Fruit fly (Drosophila melanogaster) whole organism, embryonic: Measurements from ENCODE around the gene ck.

Experiments
- Atf3 ChIP-seq: fragments of 200-800 bp; sonication (Bioruptor generic); optimal IDR thresholded peaks from 3 replicates; lab custom pipeline; 2016; ENCODE audit warnings: missing biosample characterization, missing genetic modification characterization
- BEAF-32 ChIP-seq: fragments of 200-800 bp; sonication (Bioruptor generic); optimal IDR thresholded peaks from 3 replicates; lab custom pipeline; 2017; ENCODE audit warnings: missing biosample characterization, missing genetic modification characterization, mild to moderate bottlenecking, moderate library complexity, missing genetic modification reagents
- BtbVII ChIP-seq: fragments of 200-800 bp; sonication (Bioruptor generic); optimal IDR thresholded peaks from 3 replicates; lab custom pipeline; 2017; ENCODE audit warnings: missing biosample characterization, mild to moderate bottlenecking, missing genetic modification characterization
- CG10267 ChIP-seq: fragments of 200-800 bp; sonication (Bioruptor generic); optimal IDR thresholded peaks from 2 replicates; lab custom pipeline; 2018; ENCODE audit warnings: missing biosample characterization, mild to moderate bottlenecking, missing genetic modification characterization, moderate library complexity
- CG10543 ChIP-seq: fragments of 200-800 bp; sonication (Bioruptor generic); optimal IDR thresholded peaks from 3 replicates; lab custom pipeline; 2017; ENCODE audit warnings: missing biosample characterization, mild to moderate bottlenecking, missing genetic modification characterization, moderate library complexity
- CG10565 ChIP-seq: fragments of 200-800 bp; sonication (Bioruptor generic); optimal IDR thresholded peaks from 3 replicates; lab custom pipeline; 2016; ENCODE audit warnings: missing biosample characterization, mild to moderate bottlenecking, missing genetic modification characterization
- CG12299 ChIP-seq: fragments of 200-800 bp; sonication (Bioruptor generic); optimal IDR thresholded peaks from 2 replicates; lab custom pipeline; 2018; ENCODE audit warnings: missing biosample characterization, mild to moderate bottlenecking, missing genetic modification characterization
- CG15601 ChIP-seq: fragments of 200-800 bp; sonication (Bioruptor generic); optimal IDR thresholded peaks from 3 replicates; lab custom pipeline; 2019; ENCODE audit warnings: missing biosample characterization, mild to moderate bottlenecking, missing genetic modification characterization, moderate library complexity
- CG15696 ChIP-seq: fragments of 200-800 bp; sonication (Bioruptor generic); optimal IDR thresholded peaks from 2 replicates; lab custom pipeline; 2019; ENCODE audit warnings: missing biosample characterization, mild to moderate bottlenecking, missing genetic modification characterization, moderate library complexity
- CG1647 ChIP-seq: fragments of 200-800 bp; sonication (Bioruptor generic); optimal IDR thresholded peaks from 3 replicates; lab custom pipeline; 2016; ENCODE audit warnings: missing biosample characterization, missing genetic modification characterization
- CG1792 ChIP-seq: fragments of 200-800 bp; sonication (Bioruptor generic); optimal IDR thresholded peaks from 2 replicates; lab custom pipeline; 2016; ENCODE audit warnings: missing biosample characterization, missing genetic modification characterization
- CG18476 ChIP-seq: fragments of 200-800 bp; sonication (Bioruptor generic); optimal IDR thresholded peaks from 2 replicates; lab custom pipeline; 2016; ENCODE audit warnings: missing biosample characterization, mild to moderate bottlenecking, missing genetic modification characterization
- CG2129 ChIP-seq: fragments of 200-800 bp; sonication (Bioruptor generic); IDR thresholded peaks from 2 replicates; pipeline ENCODE4 v1.3.6; 2022; ENCODE audit warnings: missing biosample characterization, missing genetic modification characterization; ENCODE audit not compliant: partially characterized antibody
- CG30431 ChIP-seq: fragments of 200-800 bp; sonication (Bioruptor generic); optimal IDR thresholded peaks from 2 replicates; lab custom pipeline; 2017; ENCODE audit warnings: missing biosample characterization, missing genetic modification characterization
- CG33213 ChIP-seq: fragments of 200-800 bp; sonication (Bioruptor generic); optimal IDR thresholded peaks from 3 replicates; lab custom pipeline; 2016; ENCODE audit warnings: missing biosample characterization, missing genetic modification characterization
- CG3847 ChIP-seq: fragments of 200-800 bp; sonication (Bioruptor generic); IDR thresholded peaks from 2 replicates; pipeline ENCODE4 v1.3.6; 2022; ENCODE audit warnings: missing biosample characterization, missing genetic modification characterization
- CG5180 ChIP-seq: fragments of 200-800 bp; sonication (Bioruptor generic); optimal IDR thresholded peaks from 3 replicates; lab custom pipeline; 2017; ENCODE audit warnings: missing biosample characterization, missing genetic modification characterization, mild to moderate bottlenecking, moderate library complexity, missing genetic modification reagents
- CG5245 ChIP-seq: fragments of 200-800 bp; sonication (Bioruptor generic); optimal IDR thresholded peaks from 3 replicates; lab custom pipeline; 2016; ENCODE audit warnings: missing biosample characterization, missing genetic modification characterization
- CG6683 ChIP-seq: fragments of 200-800 bp; sonication (Bioruptor generic); optimal IDR thresholded peaks from 2 replicates; lab custom pipeline; 2017; ENCODE audit warnings: missing biosample characterization, mild to moderate bottlenecking, missing genetic modification characterization, missing genetic modification reagents
- CG8290 ChIP-seq, 3 experiments: fragments of 200-800 bp; sonication (Bioruptor generic); optimal IDR thresholded peaks; 2 replicates each; lab custom pipeline; 2016 to 2019; ENCODE audit warnings: missing biosample characterization in 3 of 3, missing genetic modification characterization in 3 of 3, mild to moderate bottlenecking in 2 of 3, moderate library complexity in 1 of 3
- CG8388 ChIP-seq: fragments of 200-800 bp; sonication (Bioruptor generic); optimal IDR thresholded peaks from 2 replicates; lab custom pipeline; 2019; ENCODE audit warnings: missing biosample characterization, mild to moderate bottlenecking, missing genetic modification characterization, moderate library complexity
- D19B ChIP-seq: fragments of 200-800 bp; sonication (Bioruptor generic); optimal IDR thresholded peaks from 2 replicates; lab custom pipeline; 2017; ENCODE audit warnings: missing biosample characterization, mild to moderate bottlenecking, missing genetic modification characterization
- Drgx ChIP-seq: fragments of 200-800 bp; sonication (Bioruptor generic); IDR thresholded peaks from 2 replicates; pipeline ENCODE4 v1.3.6; 2022; ENCODE audit warnings: missing biosample characterization, missing genetic modification characterization
- Eip74EF ChIP-seq, 2 experiments: fragments of 200-800 bp in 1 of 2; fragments of >200 bp in 1 of 2; sonication (Bioruptor generic) in 1 of 2; optimal IDR thresholded peaks; 2 replicates each; lab custom pipeline; 2017 to 2019; ENCODE audit warnings: missing biosample characterization in 2 of 2, missing genetic modification characterization in 2 of 2, mild to moderate bottlenecking in 1 of 2, moderate library complexity in 1 of 2
- Fer2 ChIP-seq: fragments of 200-800 bp; sonication (Bioruptor generic); optimal IDR thresholded peaks from 2 replicates; lab custom pipeline; 2018; ENCODE audit warnings: missing biosample characterization, mild to moderate bottlenecking, missing genetic modification characterization, moderate library complexity
- Lhr ChIP-seq: fragments of 200-800 bp; sonication (Bioruptor generic); optimal IDR thresholded peaks from 3 replicates; lab custom pipeline; 2017; ENCODE audit warnings: mild to moderate bottlenecking, missing biosample characterization, missing genetic modification reagents, missing genetic modification characterization
- Meics ChIP-seq: fragments of 200-800 bp; sonication (Bioruptor generic); optimal IDR thresholded peaks from 2 replicates; lab custom pipeline; 2017; ENCODE audit warnings: missing biosample characterization, mild to moderate bottlenecking, missing genetic modification characterization
- NC2α ChIP-seq: fragments of 200-800 bp; sonication (Bioruptor generic); optimal IDR thresholded peaks from 2 replicates; lab custom pipeline; 2016; ENCODE audit warnings: missing biosample characterization, missing genetic modification characterization
- Oli ChIP-seq: fragments of 200-800 bp; sonication (Bioruptor generic); optimal IDR thresholded peaks from 2 replicates; lab custom pipeline; 2018; ENCODE audit warnings: missing biosample characterization, mild to moderate bottlenecking, missing genetic modification characterization, moderate library complexity
- Ravus ChIP-seq: fragments of 200-800 bp; sonication (Bioruptor generic); IDR thresholded peaks from 2 replicates; pipeline ENCODE4 v1.3.6; 2022; ENCODE audit warnings: missing biosample characterization, missing genetic modification characterization
- ato ChIP-seq: fragments of 200-800 bp; sonication (Bioruptor generic); IDR thresholded peaks from 2 replicates; pipeline ENCODE4 v1.3.6; 2022; ENCODE audit warnings: missing biosample characterization, missing genetic modification characterization; ENCODE audit not compliant: partially characterized antibody
- chinmo ChIP-seq: fragments of 200-800 bp; sonication (Bioruptor generic); IDR thresholded peaks from 4 replicates; pipeline ENCODE4 v1.3.6; 2022; ENCODE audit warnings: missing biosample characterization, missing genetic modification characterization; ENCODE audit not compliant: partially characterized antibody
- chm ChIP-seq: fragments of 200-800 bp; sonication (Bioruptor generic); IDR thresholded peaks from 2 replicates; pipeline ENCODE4 v1.3.6; 2022; ENCODE audit warnings: missing biosample characterization, missing genetic modification characterization
- kah ChIP-seq: fragments of 200-800 bp; sonication (Bioruptor generic); optimal IDR thresholded peaks from 2 replicates; lab custom pipeline; 2018; ENCODE audit warnings: missing biosample characterization, mild to moderate bottlenecking, missing genetic modification characterization
- lov ChIP-seq, 2 experiments: fragments of 200-800 bp in 1 of 2; fragments of >200 bp in 1 of 2; sonication (Bioruptor generic) in 1 of 2; IDR thresholded peaks in 1 of 2; optimal IDR thresholded peaks in 1 of 2; 2 replicates in 1 of 2; 3 replicates in 1 of 2; pipeline versions ENCODE4 v1.3.6 to Lab custom; 2017 to 2022; ENCODE audit warnings: missing biosample characterization in 1 of 2, missing genetic modification characterization in 1 of 2
- mam ChIP-seq: fragments of 200-800 bp; sonication (Bioruptor generic); optimal IDR thresholded peaks from 3 replicates; lab custom pipeline; 2016; ENCODE audit warnings: missing biosample characterization, missing genetic modification characterization
- mirr ChIP-seq: fragments of 200-800 bp; sonication (Bioruptor generic); optimal IDR thresholded peaks from 3 replicates; lab custom pipeline; 2018; ENCODE audit warnings: missing biosample characterization, mild to moderate bottlenecking, missing genetic modification characterization
- mld ChIP-seq: fragments of 200-800 bp; sonication (Bioruptor generic); IDR thresholded peaks from 3 replicates; pipeline ENCODE4 v1.3.6; 2022; ENCODE audit warnings: missing biosample characterization, missing genetic modification characterization; ENCODE audit not compliant: partially characterized antibody
- oc ChIP-seq: fragments of 200-800 bp; sonication (Bioruptor generic); optimal IDR thresholded peaks from 2 replicates; lab custom pipeline; 2018; ENCODE audit warnings: missing biosample characterization, mild to moderate bottlenecking, missing genetic modification characterization, moderate library complexity
- onecut ChIP-seq: fragments of 200-800 bp; sonication (Bioruptor generic); IDR thresholded peaks from 2 replicates; pipeline ENCODE4 v1.3.6; 2022; ENCODE audit warnings: missing biosample characterization, missing genetic modification characterization
- phol ChIP-seq: fragments of 200-800 bp; sonication (Bioruptor generic); optimal IDR thresholded peaks from 3 replicates; lab custom pipeline; 2018; ENCODE audit warnings: missing biosample characterization, mild to moderate bottlenecking, missing genetic modification characterization, moderate library complexity
- seq ChIP-seq: fragments of 200-800 bp; sonication (Bioruptor generic); IDR thresholded peaks from 2 replicates; pipeline ENCODE4 v1.3.6; 2022; ENCODE audit warnings: missing biosample characterization, missing genetic modification characterization
- slou ChIP-seq: fragments of 200-800 bp; sonication (Bioruptor generic); optimal IDR thresholded peaks from 3 replicates; lab custom pipeline; 2016; ENCODE audit warnings: missing biosample characterization, missing genetic modification characterization
- wdn ChIP-seq: fragments of 200-800 bp; sonication (Bioruptor generic); IDR thresholded peaks from 2 replicates; pipeline ENCODE4 v1.3.6; 2022; ENCODE audit warnings: missing biosample characterization, missing genetic modification characterization
- wor ChIP-seq: fragments of 200-800 bp; sonication (Bioruptor generic); IDR thresholded peaks from 2 replicates; pipeline ENCODE4 v1.3.6; 2022; ENCODE audit warnings: missing biosample characterization, missing genetic modification characterization
- z ChIP-seq: fragments of 200-800 bp; sonication (Bioruptor generic); IDR thresholded peaks from 3 replicates; pipeline ENCODE4 v1.3.6; 2022; ENCODE audit warnings: missing biosample characterization, missing genetic modification characterization

The ck gene

DNA sequence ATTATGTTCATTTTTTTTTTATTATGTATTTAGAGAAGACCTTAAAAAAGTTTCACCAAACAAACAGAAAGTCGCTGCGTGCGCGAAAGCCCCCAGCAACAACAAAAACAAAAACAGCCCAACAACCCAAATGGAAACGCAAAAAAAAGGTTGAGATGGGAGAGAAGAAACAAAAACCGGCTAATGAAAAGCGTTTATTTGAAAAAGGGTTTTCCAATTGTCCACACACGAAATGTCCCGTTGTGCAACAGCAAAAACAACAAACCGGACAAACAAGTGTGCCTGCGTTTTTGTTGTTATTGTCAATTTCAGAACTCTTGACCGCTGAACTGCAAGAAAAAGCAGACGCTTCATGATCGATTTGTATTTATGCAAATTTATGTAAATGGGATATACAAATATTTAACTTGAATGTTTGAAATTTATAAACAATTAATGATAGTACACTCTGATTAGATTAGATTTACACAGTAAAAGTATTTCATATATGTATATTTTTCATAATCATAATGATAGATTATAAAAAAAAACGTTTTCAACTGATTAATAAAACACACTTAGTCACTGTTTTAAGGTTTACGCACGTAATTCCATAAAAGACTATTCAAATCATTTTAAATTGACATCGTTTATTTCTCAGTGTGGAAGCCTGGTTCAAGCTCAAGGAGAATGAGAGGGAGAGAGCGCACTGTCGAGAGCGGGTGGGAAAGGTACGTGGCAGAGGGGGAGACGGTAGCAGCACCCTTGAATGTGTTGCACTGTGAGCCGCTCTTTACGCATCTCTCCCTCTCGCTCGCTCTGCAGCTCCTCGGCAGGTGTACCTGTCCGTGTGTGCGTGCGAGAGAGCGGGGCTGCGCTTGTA, 1.1 kb downstream of the ck start (continued):
- TF ChIP-seq ato (GFP tag; lab: Robert Waterston, UW) (no peak), CG6683 (peak; percentile 24), CG12299 (tag; lab: Kevin White, UChicago) (peak; percentile 15), CG5180 (GFP tag; lab: Kevin White, UChicago) (peak; percentile 67), CG15696 (tag; lab: Kevin White, UChicago) (peak; percentile 79), BtbVII (peak; percentile 65), mirr (no peak), chm (peak; percentile 38), CG1792 (GFP tag; lab: Kevin White, UChicago) (peak; percentile 9), CG10565 (GFP tag; lab: Kevin White, UChicago) (no peak), wor (GFP tag; lab: Robert Waterston, UW) (peak; percentile 59), z (GFP tag; lab: Robert Waterston, UW) (no peak), phol (tag; lab: Kevin White, UChicago) (peak; percentile 88), CG10543 (GFP tag; lab: Kevin White, UChicago) (peak; percentile 10), Fer2 (tag; lab: Kevin White, UChicago) (peak; percentile 14), D19B (GFP tag; lab: Kevin White, UChicago) (peak; percentile 18), CG30431 (GFP tag; lab: Kevin White, UChicago) (peak; percentile 51), slou (peak; percentile 14), CG3847 (GFP tag; lab: Robert Waterston, UW) (peak; percentile 51; the same call in 1 of the 2 replicates), CG8290 (GFP tag; optimal IDR thresholded peaks at IDR 0.05; lab: Kevin White, UChicago) (peak; percentile 82), CG8290 (tag; optimal IDR thresholded peaks at IDR 0.05; lab: Kevin White, UChicago) (no peak), Drgx (GFP tag; lab: Robert Waterston, UW) (peak; percentile 82), CG1647 (GFP tag; lab: Kevin White, UChicago) (peak; percentile 42), Meics (GFP tag; lab: Kevin White, UChicago) (peak; percentile 74), wdn (GFP tag; lab: Robert Waterston, UW) (no peak), Ravus (peak; percentile 10; the same call in 1 of the 2 replicates), BEAF-32 (GFP tag; lab: Kevin White, UChicago) (no peak), CG10267 (tag; lab: Kevin White, UChicago) (peak; percentile 85), mld (GFP tag; lab: Robert Waterston, UW) (0 out of 3 replicates have a peak, but pooled peaks have one; percentile 7), mam (peak; percentile 8), CG2129 (GFP tag; lab: Robert Waterston, UW) (no peak), CG5245 (GFP tag; lab: Kevin White, UChicago) (peak; percentile 75), NC2α (GFP tag; lab: Kevin White, UChicago) (no peak), CG33213 (GFP tag; lab: Kevin White, UChicago) (no peak), onecut (GFP tag; lab: Robert Waterston, UW) (peak; percentile 56), Oli (tag; lab: Kevin White, UChicago) (peak; percentile 74), Lhr (peak; percentile 29), CG15601 (tag; lab: Kevin White, UChicago) (peak; percentile 73), CG8388 (GFP tag; lab: Kevin White, UChicago) (peak; percentile 69), oc (tag; lab: Kevin White, UChicago) (peak; percentile 63), Eip74EF (GFP tag; optimal IDR thresholded peaks at IDR 0.05; lab: Kevin White, UChicago) (peak in 1 of 2 experiments; percentile 84), Atf3 (GFP tag; lab: Kevin White, UChicago) (no peak), chinmo (GFP tag; lab: Robert Waterston, UW) (peak; percentile 89), CG18476 (GFP tag; lab: Kevin White, UChicago) (peak; percentile 54), kah (GFP tag; lab: Kevin White, UChicago) (peak; percentile 41), seq (GFP tag; lab: Robert Waterston, UW) (peak; percentile 52), lov (optimal IDR thresholded peaks at IDR 0.05; lab: Kevin White, UChicago) (no peak), lov (GFP tag; IDR thresholded peaks at IDR 0.05; lab: Robert Waterston, UW) (0 out of 3 replicates have a peak, but pooled peaks have one; percentile 49)
